Fruit fly (Drosophila melanogaster) whole organism, embryonic: ENCODE data around the gene CG7550.

Experiments
- Abd-B ChIP-seq: fragments of 200-800 bp; sonication (Bioruptor generic); optimal IDR thresholded peaks from 2 replicates; lab custom pipeline; 2018; ENCODE audit warnings: missing biosample characterization, mild to moderate bottlenecking, missing genetic modification characterization, moderate library complexity
- Antp ChIP-seq: fragments of 200-800 bp; sonication (Bioruptor generic); optimal IDR thresholded peaks from 3 replicates; lab custom pipeline; 2016; ENCODE audit warnings: missing biosample characterization, missing genetic modification characterization
- Awh ChIP-seq: fragments of 200-800 bp; sonication (Bioruptor generic); IDR thresholded peaks from 2 replicates; pipeline ENCODE4, ENCODE4 v1.3.6; 2022; ENCODE audit warnings: missing biosample characterization, missing genetic modification characterization
- BtbVII ChIP-seq: fragments of 200-800 bp; sonication (Bioruptor generic); optimal IDR thresholded peaks from 3 replicates; lab custom pipeline; 2017; ENCODE audit warnings: missing biosample characterization, mild to moderate bottlenecking, missing genetic modification characterization
- C15 ChIP-seq: fragments of 200-800 bp; sonication (Bioruptor generic); IDR thresholded peaks from 3 replicates; pipeline ENCODE4 v1.3.6; 2022; ENCODE audit warnings: missing biosample characterization, missing genetic modification characterization
- CG10274 ChIP-seq: fragments of 200-800 bp; sonication (Bioruptor generic); optimal IDR thresholded peaks from 3 replicates; lab custom pipeline; 2017; ENCODE audit warnings: missing biosample characterization, mild to moderate bottlenecking, missing genetic modification characterization
- CG11456 ChIP-seq: fragments of 200-800 bp; sonication (Bioruptor generic); IDR thresholded peaks from 3 replicates; pipeline ENCODE4 v1.3.6; 2022; ENCODE audit warnings: missing biosample characterization, missing genetic modification characterization
- CG13775 ChIP-seq: fragments of 200-800 bp; sonication (Bioruptor generic); optimal IDR thresholded peaks from 3 replicates; lab custom pipeline; 2017; ENCODE audit warnings: missing biosample characterization, mild to moderate bottlenecking, missing genetic modification characterization
- CG14441 ChIP-seq: fragments of 200-800 bp; sonication (Bioruptor generic); IDR thresholded peaks from 2 replicates; pipeline ENCODE4 v1.3.6; 2022; ENCODE audit warnings: missing biosample characterization, missing genetic modification characterization
- CG1529 ChIP-seq: fragments of 200-800 bp; sonication (Bioruptor generic); optimal IDR thresholded peaks from 3 replicates; lab custom pipeline; 2018; ENCODE audit warnings: missing biosample characterization, missing genetic modification characterization
- CG15601 ChIP-seq: fragments of 200-800 bp; sonication (Bioruptor generic); optimal IDR thresholded peaks from 3 replicates; lab custom pipeline; 2019; ENCODE audit warnings: missing biosample characterization, mild to moderate bottlenecking, missing genetic modification characterization, moderate library complexity
- CG16863 ChIP-seq: fragments of 200-800 bp; sonication (Bioruptor generic); optimal IDR thresholded peaks from 3 replicates; lab custom pipeline; 2016; ENCODE audit warnings: missing biosample characterization, missing genetic modification characterization
- CG17186 ChIP-seq: fragments of 200-800 bp; sonication (Bioruptor generic); optimal IDR thresholded peaks from 3 replicates; lab custom pipeline; 2017; ENCODE audit warnings: missing biosample characterization, missing genetic modification reagents, missing genetic modification characterization
- CG2199 ChIP-seq: fragments of 200-800 bp; sonication (Bioruptor generic); IDR thresholded peaks from 3 replicates; pipeline ENCODE4 v1.3.6; 2022; ENCODE audit warnings: missing biosample characterization, missing genetic modification characterization
- CG31388 ChIP-seq: fragments of 200-800 bp; sonication (Bioruptor generic); optimal IDR thresholded peaks from 2 replicates; lab custom pipeline; 2016; ENCODE audit warnings: missing biosample characterization, missing genetic modification characterization
- CG3281 ChIP-seq: fragments of 200-800 bp; sonication (Bioruptor generic); optimal IDR thresholded peaks from 3 replicates; lab custom pipeline; 2017; ENCODE audit warnings: missing biosample characterization, mild to moderate bottlenecking, missing genetic modification characterization
- CG3838 ChIP-seq: fragments of 200-800 bp; sonication (Bioruptor generic); optimal IDR thresholded peaks from 3 replicates; lab custom pipeline; 2016; ENCODE audit warnings: missing biosample characterization, missing genetic modification characterization
- CG42726 ChIP-seq: fragments of 200-800 bp; sonication (Bioruptor generic); IDR thresholded peaks from 2 replicates; pipeline ENCODE4 v1.3.6; 2022; ENCODE audit warnings: missing biosample characterization, missing genetic modification characterization; ENCODE audit not compliant: partially characterized antibody
- CG4360 ChIP-seq: fragments of 200-800 bp; sonication (Bioruptor generic); IDR thresholded peaks from 2 replicates; pipeline ENCODE4 v1.3.6; 2022; ENCODE audit warnings: missing biosample characterization, missing genetic modification characterization
- CG4424 ChIP-seq: fragments of 200-800 bp; sonication (Bioruptor generic); optimal IDR thresholded peaks from 3 replicates; lab custom pipeline; 2016; ENCODE audit warnings: missing biosample characterization, missing genetic modification characterization
- CG4820 ChIP-seq: fragments of 200-800 bp; sonication (Bioruptor generic); optimal IDR thresholded peaks from 3 replicates; lab custom pipeline; 2016; ENCODE audit warnings: missing biosample characterization, missing genetic modification characterization
- CG6272 ChIP-seq: fragments of 200-800 bp; sonication (Bioruptor generic); IDR thresholded peaks from 2 replicates; pipeline ENCODE4 v1.3.6; 2022; ENCODE audit warnings: missing biosample characterization, missing genetic modification characterization
- CG7928 ChIP-seq: fragments of 200-800 bp; sonication (Bioruptor generic); optimal IDR thresholded peaks from 2 replicates; lab custom pipeline; 2017; ENCODE audit warnings: missing biosample characterization, mild to moderate bottlenecking, missing genetic modification characterization
- CG8944 ChIP-seq: fragments of 200-800 bp; sonication (Bioruptor generic); optimal IDR thresholded peaks from 3 replicates; lab custom pipeline; 2016; ENCODE audit warnings: missing biosample characterization, missing genetic modification characterization
- Dek ChIP-seq: fragments of 200-800 bp; sonication (Bioruptor generic); optimal IDR thresholded peaks from 3 replicates; lab custom pipeline; 2019; ENCODE audit warnings: missing biosample characterization, mild to moderate bottlenecking, missing genetic modification characterization, moderate library complexity
- Dref ChIP-seq: fragments of 200-800 bp; sonication (Bioruptor generic); IDR thresholded peaks from 2 replicates; pipeline ENCODE4 v1.3.6; 2022; ENCODE audit warnings: missing biosample characterization, missing genetic modification characterization
- Elba2 ChIP-seq: fragments of 200-800 bp; sonication (Bioruptor generic); optimal IDR thresholded peaks from 3 replicates; lab custom pipeline; 2016; ENCODE audit warnings: missing biosample characterization, missing genetic modification characterization
- GATAe ChIP-seq: fragments of 200-800 bp; sonication (Bioruptor generic); conservative IDR thresholded peaks from 2 replicates; pipeline ENCODE4 v1.3.6; 2022; ENCODE audit warnings: missing biosample characterization, missing genetic modification characterization
- Hand ChIP-seq: fragments of 200-800 bp; sonication (Bioruptor generic); optimal IDR thresholded peaks from 2 replicates; lab custom pipeline; 2017; ENCODE audit warnings: mild to moderate bottlenecking, missing biosample characterization, missing genetic modification reagents, missing genetic modification characterization
- Hr3 ChIP-seq: fragments of 200-800 bp; sonication (Bioruptor generic); optimal IDR thresholded peaks from 3 replicates; lab custom pipeline; 2016; ENCODE audit warnings: missing biosample characterization, missing genetic modification characterization
- NK7.1 ChIP-seq: fragments of 200-800 bp; sonication (Bioruptor generic); optimal IDR thresholded peaks from 3 replicates; lab custom pipeline; 2016; ENCODE audit warnings: missing biosample characterization, missing genetic modification characterization
- PHDP ChIP-seq: fragments of 200-800 bp; sonication (Bioruptor generic); optimal IDR thresholded peaks from 3 replicates; lab custom pipeline; 2018; ENCODE audit warnings: missing biosample characterization, mild to moderate bottlenecking, missing genetic modification characterization, moderate library complexity
- Six4 ChIP-seq: fragments of 200-800 bp; sonication (Bioruptor generic); optimal IDR thresholded peaks from 2 replicates; lab custom pipeline; 2016; ENCODE audit warnings: missing biosample characterization, missing genetic modification characterization
- Sox100B ChIP-seq: fragments of 200-800 bp; sonication (Bioruptor generic); optimal IDR thresholded peaks from 3 replicates; lab custom pipeline; 2018; ENCODE audit warnings: missing biosample characterization, mild to moderate bottlenecking, missing genetic modification characterization
- Tbp ChIP-seq: fragments of >200 bp; optimal IDR thresholded peaks from 2 replicates; lab custom pipeline; 2018; ENCODE audit warnings: missing biosample characterization, missing genetic modification characterization
- Vsx1 ChIP-seq: fragments of 200-800 bp; sonication (Bioruptor generic); optimal IDR thresholded peaks from 2 replicates; lab custom pipeline; 2017; ENCODE audit warnings: missing biosample characterization, mild to moderate bottlenecking, missing genetic modification characterization, missing genetic modification reagents
- ac ChIP-seq: fragments of 200-800 bp; sonication (Bioruptor generic); optimal IDR thresholded peaks from 3 replicates; lab custom pipeline; 2017; ENCODE audit warnings: missing biosample characterization, mild to moderate bottlenecking, missing genetic modification characterization
- aop ChIP-seq: fragments of 200-800 bp; sonication (Bioruptor generic); IDR thresholded peaks from 2 replicates; pipeline ENCODE4 v1.3.6; 2022; ENCODE audit warnings: missing biosample characterization, missing genetic modification characterization
- ase ChIP-seq: fragments of 200-800 bp; sonication (Bioruptor generic); IDR thresholded peaks from 3 replicates; pipeline ENCODE4 v1.3.6; 2022; ENCODE audit warnings: missing biosample characterization, missing genetic modification characterization
- bsh ChIP-seq, 2 experiments: fragments of 200-800 bp; sonication (Bioruptor generic); optimal IDR thresholded peaks; 2 replicates each; lab custom pipeline; 2017 to 2018; ENCODE audit warnings: mild to moderate bottlenecking in 2 of 2, missing biosample characterization in 2 of 2, missing genetic modification characterization in 2 of 2, moderate library complexity in 1 of 2
- cato ChIP-seq: fragments of 200-800 bp; sonication (Bioruptor generic); optimal IDR thresholded peaks from 2 replicates; lab custom pipeline; 2016; ENCODE audit warnings: missing biosample characterization, missing genetic modification characterization, borderline replicate concordance
- danr ChIP-seq: fragments of 200-800 bp; sonication (Bioruptor generic); IDR thresholded peaks from 2 replicates; pipeline ENCODE4 v1.3.6; 2022; ENCODE audit warnings: missing biosample characterization, missing genetic modification characterization
- dimm ChIP-seq: fragments of 200-800 bp; sonication (Bioruptor generic); IDR thresholded peaks from 2 replicates; pipeline ENCODE4 v1.3.6; 2022; ENCODE audit warnings: missing biosample characterization, missing genetic modification characterization
- ham ChIP-seq: fragments of 200-800 bp; sonication (Bioruptor generic); IDR thresholded peaks from 2 replicates; pipeline ENCODE4 v1.3.6; 2022; ENCODE audit warnings: missing biosample characterization, missing genetic modification characterization
- lola ChIP-seq, 3 experiments: fragments of >200 bp in 2 of 3; fragments of 200-800 bp in 1 of 3; sonication (Bioruptor generic) in 1 of 3; optimal IDR thresholded peaks; 2 replicates each; lab custom pipeline; 2017 to 2019; ENCODE audit warnings: missing biosample characterization in 3 of 3, missing genetic modification characterization in 3 of 3, mild to moderate bottlenecking in 1 of 3, moderate library complexity in 1 of 3
- so ChIP-seq: fragments of 200-800 bp; sonication (Bioruptor generic); IDR thresholded peaks from 3 replicates; pipeline ENCODE4 v1.3.6; 2022; ENCODE audit warnings: missing biosample characterization, missing genetic modification characterization
- sob ChIP-seq: fragments of 200-800 bp; sonication (Bioruptor generic); IDR thresholded peaks from 2 replicates; pipeline ENCODE4 v1.3.6; 2022; ENCODE audit warnings: missing biosample characterization, missing genetic modification characterization
- stc ChIP-seq: fragments of 200-800 bp; sonication (Bioruptor generic); IDR thresholded peaks from 2 replicates; pipeline ENCODE4 v1.3.6; 2022; ENCODE audit warnings: missing biosample characterization, missing genetic modification characterization
- sug ChIP-seq: fragments of 200-800 bp; optimal IDR thresholded peaks from 2 replicates; lab custom pipeline; 2019; ENCODE audit warnings: missing biosample characterization, mild to moderate bottlenecking, missing genetic modification characterization, moderate library complexity
- tup ChIP-seq: fragments of 200-800 bp; sonication (Bioruptor generic); optimal IDR thresholded peaks from 2 replicates; lab custom pipeline; 2016; ENCODE audit warnings: missing biosample characterization, mild to moderate bottlenecking, missing genetic modification characterization, moderate library complexity
- zen2 ChIP-seq: fragments of 200-800 bp; sonication (Bioruptor generic); IDR thresholded peaks from 3 replicates; pipeline ENCODE4 v1.3.6; 2022; ENCODE audit warnings: missing biosample characterization, missing genetic modification characterization; ENCODE audit not compliant: partially characterized antibody

CG7550 gene

dm6 chr3L:8137448-8137906 lies 13.1 kb upstream of the CG7550 start, which contains the start of the genes Setx and mus301 (continued):
- TF ChIP-seq PHDP (tag; lab: Kevin White, UChicago) (no peak), CG4360 (GFP tag; lab: Robert Waterston, UW) (no peak), Six4 (GFP tag; lab: Kevin White, UChicago) (peak; percentile 59), CG7928 (peak; percentile 94), CG31388 (peak; percentile 55), lola (GFP tag; optimal IDR thresholded peaks at IDR 0.05; lab: Kevin White, UChicago) (peak in 1 of 3 experiments; percentile 74), NK7.1 (GFP tag; lab: Kevin White, UChicago) (peak; percentile 23), bsh (GFP tag; optimal IDR thresholded peaks at IDR 0.05; lab: Kevin White, UChicago) (peak in 1 of 2 experiments; percentile 71), CG17186 (peak; percentile 77), Sox100B (GFP tag; lab: Kevin White, UChicago) (peak; percentile 70), CG16863 (GFP tag; lab: Kevin White, UChicago) (peak; percentile 68), CG13775 (GFP tag; lab: Kevin White, UChicago) (peak; percentile 84), CG8944 (peak; percentile 82), CG15601 (tag; lab: Kevin White, UChicago) (peak; percentile 75), BtbVII (no peak), dimm (GFP tag; lab: Robert Waterston, UW) (no peak), GATAe (GFP tag; lab: Robert Waterston, UW) (no peak), Elba2 (GFP tag; lab: Kevin White, UChicago) (peak; percentile 98), Dref (peak; percentile 48), Hand (GFP tag; lab: Kevin White, UChicago) (no peak), Dek (tag; lab: Kevin White, UChicago) (peak; percentile 75), C15 (GFP tag; lab: Robert Waterston, UW) (0 out of 3 replicates have a peak, but pooled peaks have one; percentile 28), Tbp (GFP tag; lab: Kevin White, UChicago) (no peak), zen2 (GFP tag; lab: Robert Waterston, UW) (no peak), CG3838 (GFP tag; lab: Kevin White, UChicago) (peak; percentile 62), aop (GFP tag; lab: Robert Waterston, UW) (no peak), Awh (GFP tag; lab: Robert Waterston, UW) (no peak), CG4424 (GFP tag; lab: Kevin White, UChicago) (peak; percentile 85), stc (GFP tag; lab: Robert Waterston, UW) (no peak), CG42726 (GFP tag; lab: Robert Waterston, UW) (no peak), so (no peak; the same call in 2 of the 3 replicates), cato (GFP tag; lab: Kevin White, UChicago) (peak; percentile 75), danr (GFP tag; lab: Robert Waterston, UW) (peak; percentile 54; the same call in 1 of the 2 replicates), CG14441 (GFP tag; lab: Robert Waterston, UW) (peak; percentile 64; the same call in 1 of the 2 replicates), CG2199 (0 out of 3 replicates have a peak, but pooled peaks have one; percentile 20), CG1529 (GFP tag; lab: Kevin White, UChicago) (peak; percentile 21), CG6272 (GFP tag; lab: Robert Waterston, UW) (peak; percentile 73), ham (GFP tag; lab: Robert Waterston, UW) (0 out of 2 replicates have a peak, but pooled peaks have one; percentile 48), sug (peak; percentile 82), CG10274 (GFP tag; lab: Kevin White, UChicago) (peak; percentile 9), CG3281 (GFP tag; lab: Kevin White, UChicago) (peak; percentile 80), Abd-B (peak; percentile 89), Antp (peak; percentile 77), CG4820 (GFP tag; lab: Kevin White, UChicago) (peak; percentile 80), tup (peak; percentile 70), Vsx1 (GFP tag; lab: Kevin White, UChicago) (no peak), sob (GFP tag; lab: Robert Waterston, UW) (peak; percentile 92), CG11456 (GFP tag; lab: Robert Waterston, UW) (peak; percentile 87), ac (no peak), ase (peak; percentile 46; the same call in 2 of the 3 replicates), Hr3 (GFP tag; lab: Kevin White, UChicago) (peak; percentile 85)
